Fruit fly (Drosophila melanogaster): ENCODE data around the gene xit.
A peak's percentile ranks its signal among the peaks of the same experiment; 100 is the strongest.

xit gene

DNA sequence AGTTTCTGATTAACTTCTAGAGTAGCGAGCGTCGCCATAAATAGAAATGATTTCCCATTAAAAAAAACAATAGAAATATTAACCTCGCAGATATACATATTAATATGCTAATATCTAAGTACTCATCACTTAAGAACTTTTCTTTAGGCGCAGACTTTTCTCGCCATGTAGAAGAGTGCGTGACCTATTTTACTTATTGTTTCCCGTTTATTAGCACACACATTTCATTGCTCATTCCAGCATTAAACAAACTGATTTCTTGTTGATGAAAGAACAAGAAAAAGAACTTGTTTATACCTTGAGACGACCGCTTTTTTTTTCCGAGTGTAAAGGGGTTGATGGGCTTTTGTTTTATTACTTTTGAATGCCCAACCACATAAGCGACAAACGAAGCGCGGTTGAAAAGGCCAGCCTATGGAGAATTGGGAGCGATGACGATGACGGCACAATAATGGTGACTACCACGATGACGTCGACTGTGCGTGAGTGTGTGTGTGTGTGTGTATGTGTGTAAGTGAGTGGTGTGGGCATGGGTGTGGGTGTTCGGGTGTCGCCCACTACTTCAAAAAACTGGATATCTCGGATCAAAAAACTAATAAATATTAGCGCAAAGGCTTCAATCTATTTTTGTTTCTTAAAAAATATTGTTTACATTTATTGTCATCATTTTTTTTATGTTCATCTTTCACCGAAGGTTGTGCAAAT lies 24.7 kb upstream of the xit start (continued):
- TF ChIP-seq CG30403 (GFP tag; optimal IDR thresholded peaks at IDR 0.05) (peak; percentile 33), CG13123 (GFP tag; optimal IDR thresholded peaks at IDR 0.05) (no peak), chif (GFP tag; optimal IDR thresholded peaks at IDR 0.05) (no peak), slp2 (GFP tag; optimal IDR thresholded peaks at IDR 0.05) (no peak), Xrp1 (GFP tag; IDR thresholded peaks at IDR 0.05) (peak; percentile 20; the same call in 1 of the 2 replicates), Dll (GFP tag; IDR thresholded peaks at IDR 0.05; ENCODE audit: partially characterized antibody) (no peak), dan (GFP tag; IDR thresholded peaks at IDR 0.05) (no peak), org-1 (GFP tag; optimal IDR thresholded peaks at IDR 0.05) (peak; percentile 11), CG31224 (GFP tag; IDR thresholded peaks at IDR 0.05) (no peak), HmgD (GFP tag; optimal IDR thresholded peaks at IDR 0.05) (no peak), CG1603 (tag; optimal IDR thresholded peaks at IDR 0.05) (peak; percentile 7), Meics (GFP tag; optimal IDR thresholded peaks at IDR 0.05) (peak; percentile 8), CG17186 (GFP tag; optimal IDR thresholded peaks at IDR 0.05) (no peak), row (GFP tag; IDR thresholded peaks at IDR 0.05) (peak; percentile 37; the same call in 1 of the 3 replicates), CG9609 (GFP tag; optimal IDR thresholded peaks at IDR 0.05) (peak; percentile 25), Med (GFP tag) (peak; percentile 80), CG6813 (GFP tag; optimal IDR thresholded peaks at IDR 0.05) (no peak), gfzf (GFP tag; optimal IDR thresholded peaks at IDR 0.05) (no peak), CG3407 (GFP tag; optimal IDR thresholded peaks at IDR 0.05) (no peak), CG18476 (GFP tag; optimal IDR thresholded peaks at IDR 0.05) (no peak), CG13296 (GFP tag; optimal IDR thresholded peaks at IDR 0.05) (no peak), zfh1 (GFP tag; IDR thresholded peaks at IDR 0.05) (0 out of 3 replicates have a peak, but pooled peaks have one; percentile 18), grn (GFP tag; optimal IDR thresholded peaks at IDR 0.05) (no peak), CG5953 (GFP tag; IDR thresholded peaks at IDR 0.05) (no peak), CG43689 (GFP tag; IDR thresholded peaks at IDR 0.05) (no peak), ab (GFP tag; optimal IDR thresholded peaks at IDR 0.05) (no peak), CG15269 (tag; optimal IDR thresholded peaks at IDR 0.05) (peak; percentile 18), Eip74EF (GFP tag; optimal IDR thresholded peaks at IDR 0.05) (peak in 1 of 2 experiments; percentile 39), Hsf (GFP tag; optimal IDR thresholded peaks at IDR 0.05) (peak; percentile 12), CG17359 (tag; optimal IDR thresholded peaks at IDR 0.05) (no peak), CG16813 (GFP tag; IDR thresholded peaks at IDR 0.05; ENCODE audit: partially characterized antibody) (no peak), psq (GFP tag; optimal IDR thresholded peaks at IDR 0.05) (no peak), bigmax (GFP tag; optimal IDR thresholded peaks at IDR 0.05) (no peak), Hmr (GFP tag; optimal IDR thresholded peaks at IDR 0.05) (peak; percentile 0), CG31441 (GFP tag; IDR thresholded peaks at IDR 0.05) (0 out of 2 replicates have a peak, but pooled peaks have one; percentile 26), CG8924 (tag; optimal IDR thresholded peaks at IDR 0.05) (peak; percentile 18), D19A (tag; optimal IDR thresholded peaks at IDR 0.05) (no peak), CG9437 (GFP tag; optimal IDR thresholded peaks at IDR 0.05) (peak; percentile 15), jumu (GFP tag; optimal IDR thresholded peaks at IDR 0.05) (no peak), Spps (tag; optimal IDR thresholded peaks at IDR 0.05) (no peak), Dek (tag; optimal IDR thresholded peaks at IDR 0.05) (no peak), CG10462 (GFP tag; optimal IDR thresholded peaks at IDR 0.05) (no peak), fd64A (GFP tag; optimal IDR thresholded peaks at IDR 0.05) (no peak), MTF-1 (GFP tag; optimal IDR thresholded peaks at IDR 0.05; ENCODE audit: borderline replicate concordance) (no peak), CG7987 (GFP tag; optimal IDR thresholded peaks at IDR 0.05) (no peak), CG13624 (GFP tag; optimal IDR thresholded peaks at IDR 0.05) (peak; percentile 43), CG31365 (tag; optimal IDR thresholded peaks at IDR 0.05) (no peak), CG6254 (GFP tag; optimal IDR thresholded peaks at IDR 0.05) (no peak), Trl (optimal IDR thresholded peaks at IDR 0.05) (no peak), Trl (GFP tag; optimal IDR thresholded peaks at IDR 0.05) (peak; percentile 13)
